Fruit fly (Drosophila melanogaster): ENCODE data around the gene ort.

Gene ort

DNA sequence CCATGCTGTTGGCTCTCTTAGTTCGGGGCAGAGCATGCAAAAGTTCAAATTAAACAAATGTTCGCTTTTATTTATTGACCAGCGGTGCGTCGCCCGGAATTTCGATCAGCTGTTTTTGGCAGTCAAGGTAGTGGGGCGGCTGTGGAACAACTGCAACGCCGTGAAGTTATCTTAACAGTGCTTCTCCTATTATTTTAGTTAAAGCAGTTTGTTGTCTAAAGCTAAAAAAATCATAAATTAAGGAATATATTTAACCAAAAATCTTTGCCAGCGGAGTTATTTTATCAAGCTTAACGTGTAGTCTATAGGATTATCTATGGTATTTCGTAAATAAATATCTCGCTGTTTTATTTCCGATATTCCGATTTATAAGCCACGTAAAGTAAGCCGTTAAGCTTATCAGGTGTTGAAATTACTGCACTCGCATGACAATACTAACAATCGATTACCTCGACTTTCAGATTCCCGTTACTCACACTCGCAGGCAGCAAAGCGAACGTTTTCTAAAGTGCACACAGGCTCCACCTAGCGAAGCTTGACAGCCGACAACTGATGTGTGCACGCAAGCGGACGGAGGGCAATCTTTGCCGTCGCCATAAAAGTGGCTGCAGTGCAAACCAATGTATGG is 11.1 kb upstream of the ort start, which contains the start of the genes CG6195 and CG31220 (continued):
- TF ChIP-seq CG6791 (GFP tag; IDR thresholded peaks at IDR 0.05; ENCODE audit: partially characterized antibody): 0 out of 3 replicates have a peak, but pooled peaks have one; percentile 44
- TF ChIP-seq repo (GFP tag; optimal IDR thresholded peaks at IDR 0.05): no peak
- TF ChIP-seq ham (GFP tag; IDR thresholded peaks at IDR 0.05): no peak
- TF ChIP-seq CG9797 (GFP tag; optimal IDR thresholded peaks at IDR 0.05): peak; percentile 72
- TF ChIP-seq dysf (GFP tag; IDR thresholded peaks at IDR 0.05): 0 out of 3 replicates have a peak, but pooled peaks have one; percentile 24
- TF ChIP-seq CG12236 (GFP tag; optimal IDR thresholded peaks at IDR 0.05): no peak
- TF ChIP-seq CG6654 (GFP tag; optimal IDR thresholded peaks at IDR 0.05): no peak
- no peak; the same call in 1 of the 2 replicates for TF ChIP-seq amos (GFP tag; IDR thresholded peaks at IDR 0.05; ENCODE audit: partially characterized antibody)
- no peak for TF ChIP-seq TFAM (GFP tag; optimal IDR thresholded peaks at IDR 0.05)
- TF ChIP-seq CG4360 (GFP tag; IDR thresholded peaks at IDR 0.05): no peak
- TF ChIP-seq az2 (GFP tag; optimal IDR thresholded peaks at IDR 0.05): peak; percentile 13
- TF ChIP-seq schlank (tag; optimal IDR thresholded peaks at IDR 0.05): no peak

DNA sequence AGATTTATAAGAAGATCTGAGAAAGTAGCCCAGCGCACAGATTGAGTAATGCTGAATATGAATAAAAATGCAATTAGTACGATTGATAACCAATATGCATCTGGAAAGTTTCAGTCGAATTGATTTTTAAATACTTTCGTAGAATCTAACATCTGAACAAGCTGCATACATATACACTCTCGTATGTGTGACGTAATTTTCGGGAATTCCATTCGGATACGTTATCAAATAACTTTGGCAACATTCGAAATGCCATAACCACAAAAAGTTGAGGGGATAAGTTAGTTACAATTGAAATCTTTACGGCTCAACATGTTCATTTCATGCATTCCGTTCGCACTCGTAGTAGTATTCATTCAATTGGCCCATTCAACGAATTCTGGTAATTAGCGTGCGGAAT is 8.8 kb upstream of the ort start, which contains the start of gene CG31219:
TSS of gene CG31219 (plus strand) at position 301 of the 400 bp plus-strand sequence.
- no peak for TF ChIP-seq CG33213 (GFP tag; optimal IDR thresholded peaks at IDR 0.05)
- TF ChIP-seq Bgb (GFP tag; IDR thresholded peaks at IDR 0.05; ENCODE audit: partially characterized antibody): no peak
- no peak for TF ChIP-seq zen2 (GFP tag; IDR thresholded peaks at IDR 0.05; ENCODE audit: partially characterized antibody)
- TF ChIP-seq sd (tag; optimal IDR thresholded peaks at IDR 0.05): no peak
- no peak for TF ChIP-seq CG16813 (GFP tag; IDR thresholded peaks at IDR 0.05; ENCODE audit: partially characterized antibody)
- no peak for TF ChIP-seq D19B (GFP tag; optimal IDR thresholded peaks at IDR 0.05)
- no peak for TF ChIP-seq mirr (GFP tag; optimal IDR thresholded peaks at IDR 0.05)
- no peak for TF ChIP-seq CG30020 (tag; optimal IDR thresholded peaks at IDR 0.05)
- TF ChIP-seq tin (GFP tag; optimal IDR thresholded peaks at IDR 0.05): no peak
- no peak for TF ChIP-seq usp (GFP tag; optimal IDR thresholded peaks at IDR 0.05)
- no peak for TF ChIP-seq Blimp-1 (GFP tag; optimal IDR thresholded peaks at IDR 0.05)
- TF ChIP-seq CG15073 (GFP tag; optimal IDR thresholded peaks at IDR 0.05): no peak
- no peak for TF ChIP-seq CG11247 (GFP tag; IDR thresholded peaks at IDR 0.05)
- TF ChIP-seq trem (tag; optimal IDR thresholded peaks at IDR 0.05): no peak
- no peak for TF ChIP-seq CG7963 (GFP tag; IDR thresholded peaks at IDR 0.05; ENCODE audit: partially characterized antibody)
- no peak for TF ChIP-seq CG1602 (GFP tag; optimal IDR thresholded peaks at IDR 0.05)
- no peak for TF ChIP-seq crol (GFP tag; IDR thresholded peaks at IDR 0.05)
- TF ChIP-seq dpn (GFP tag; optimal IDR thresholded peaks at IDR 0.05): no peak
- no peak for TF ChIP-seq Gsc (GFP tag; IDR thresholded peaks at IDR 0.05)

DNA sequence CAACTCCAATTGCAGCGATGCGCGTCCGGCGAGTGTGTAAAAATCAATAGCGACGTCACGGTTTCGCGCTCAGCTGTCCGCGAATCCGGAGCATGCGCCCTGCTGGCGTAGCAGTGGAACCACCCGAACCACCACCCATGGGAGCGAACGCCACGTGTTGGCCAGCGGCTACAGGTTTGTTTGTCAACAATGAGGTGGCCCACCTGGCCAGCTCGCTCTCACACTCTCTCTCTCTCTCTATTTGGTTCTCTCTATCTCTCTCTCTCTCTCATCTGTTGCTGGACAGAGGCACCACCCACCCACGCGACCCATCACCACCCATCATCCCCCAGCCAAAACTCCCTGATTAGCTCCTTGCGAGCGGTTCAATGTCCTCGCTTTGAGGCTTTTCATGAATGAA is 3.1 kb upstream of the ort start:
- no peak for TF ChIP-seq CG12391 (tag; optimal IDR thresholded peaks at IDR 0.05)
- TF ChIP-seq Nf-YA (GFP tag; IDR thresholded peaks at IDR 0.05): no peak
- TF ChIP-seq p53 (GFP tag; optimal IDR thresholded peaks at IDR 0.05): no peak
- no peak for TF ChIP-seq NFAT (GFP tag; IDR thresholded peaks at IDR 0.05)
- no peak for TF ChIP-seq CG33557 (GFP tag; optimal IDR thresholded peaks at IDR 0.05)
- TF ChIP-seq zfh2 (GFP tag; optimal IDR thresholded peaks at IDR 0.05): no peak
- no peak for TF ChIP-seq Kr (GFP tag; optimal IDR thresholded peaks at IDR 0.05)
- no peak for TF ChIP-seq CG18011 (GFP tag; optimal IDR thresholded peaks at IDR 0.05)
- TF ChIP-seq jing (GFP tag; optimal IDR thresholded peaks at IDR 0.05): no peak
- peak; percentile 25; the same call in 1 of the 2 replicates for TF ChIP-seq unc-4 (GFP tag; IDR thresholded peaks at IDR 0.05; ENCODE audit: partially characterized antibody)
- TF ChIP-seq CG11696 (GFP tag; IDR thresholded peaks at IDR 0.05): no peak
- peak; percentile 45; the same call in 2 of the 3 replicates for TF ChIP-seq CG34224 (GFP tag; IDR thresholded peaks at IDR 0.05; ENCODE audit: partially characterized antibody)
- TF ChIP-seq Ets97D (GFP tag; optimal IDR thresholded peaks at IDR 0.05): no peak
- TF ChIP-seq CG17802 (tag; optimal IDR thresholded peaks at IDR 0.05): no peak
- TF ChIP-seq CG15514 (GFP tag; optimal IDR thresholded peaks at IDR 0.05): peak; percentile 66
- TF ChIP-seq peb (GFP tag; IDR thresholded peaks at IDR 0.05): no peak
- no peak for TF ChIP-seq CG32532 (GFP tag; IDR thresholded peaks at IDR 0.05)
- no peak for TF ChIP-seq CG7271 (tag; optimal IDR thresholded peaks at IDR 0.05)
